Worm (Caenorhabditis elegans): ENCODE data around the gene dpy-19.

DNA sequence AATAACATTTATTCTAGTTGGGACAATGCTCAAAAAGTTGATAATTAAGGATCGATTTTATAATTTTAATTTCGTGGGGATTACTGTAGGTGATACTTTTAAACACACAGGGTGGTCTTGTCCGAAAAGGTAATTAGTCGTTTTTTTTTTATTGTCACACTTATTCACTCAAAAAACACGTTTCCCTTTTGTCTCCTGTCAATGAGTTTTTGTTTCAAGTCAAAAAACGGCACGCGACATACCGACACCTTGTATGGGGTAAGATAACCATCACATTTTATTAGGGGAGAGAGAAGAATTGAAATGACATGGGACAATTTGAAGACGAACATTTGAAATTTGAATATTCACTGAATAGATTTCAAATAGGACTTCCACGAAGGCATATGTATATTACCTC, 42.2 kb downstream of the dpy-19 start:
- no peak for TF ChIP-seq ceh-82 (tag; optimal IDR thresholded peaks at IDR 0.05)
- TF ChIP-seq ztf-11 (tag; optimal IDR thresholded peaks at IDR 0.05): no peak
- no peak for TF ChIP-seq ztf-4 (tag; optimal IDR thresholded peaks at IDR 0.05)
- no peak for TF ChIP-seq nhr-25 (tag; optimal IDR thresholded peaks at IDR 0.05)
- no peak for TF ChIP-seq fos-1 (tag; optimal IDR thresholded peaks at IDR 0.05)
- no peak for TF ChIP-seq ama-1 (optimal IDR thresholded peaks at IDR 0.05)
- TF ChIP-seq unc-62 (GFP tag; optimal IDR thresholded peaks at IDR 0.05): no peak
- no peak for TF ChIP-seq lin-11 (tag; optimal IDR thresholded peaks at IDR 0.05)
- no peak for TF ChIP-seq gmeb-1 (tag; optimal IDR thresholded peaks at IDR 0.05)
